Worm (Caenorhabditis elegans) whole organism, L4 larva: ENCODE results near the gene srm-4.

Source experiments
- D1046.2 ChIP-seq: fragments of 200-800 bp; sonication (Bioruptor generic); IDR thresholded peaks from 2 replicates; pipeline ENCODE4 v1.3.6; 2022; ENCODE audit warnings: missing genetic modification characterization, missing compliant biosample characterization
- F49E8.2 ChIP-seq: sonication (generic microtip); optimal IDR thresholded peaks from 2 replicates; lab custom pipeline; 2016; ENCODE audit warnings: missing compliant biosample characterization, mild to moderate bottlenecking, missing genetic modification characterization, borderline replicate concordance
- T20F7.1 ChIP-seq: fragments of 200-800 bp; sonication (Bioruptor generic); optimal IDR thresholded peaks from 2 replicates; lab custom pipeline; 2018; ENCODE audit warnings: mild to moderate bottlenecking, missing genetic modification characterization, missing compliant biosample characterization
- T26A8.4 ChIP-seq: fragments of 200-800 bp; sonication (Bioruptor generic); IDR thresholded peaks from 2 replicates; pipeline ENCODE4 v1.3.6; 2022; ENCODE audit warnings: missing genetic modification characterization, missing compliant biosample characterization
- Y48G9A.11 ChIP-seq: fragments of 200-800 bp; sonication (Bioruptor generic); IDR thresholded peaks from 2 replicates; pipeline ENCODE4 v1.3.6; 2022; ENCODE audit warnings: missing genetic modification reagents, missing genetic modification characterization, missing compliant biosample characterization
- Y75B8A.6 ChIP-seq: fragments of 200-800 bp; sonication (Bioruptor generic); IDR thresholded peaks from 2 replicates; pipeline ENCODE4 v1.3.6; 2022; ENCODE audit warnings: missing genetic modification reagents, missing genetic modification characterization, missing compliant biosample characterization
- aha-1 ChIP-seq: fragments of 150-350 bp; peaks from one replicate; lab custom pipeline; 2014; ENCODE audit warnings: missing biosample characterization, missing genetic modification characterization
- ceh-28 ChIP-seq: fragments of 150-350 bp; optimal IDR thresholded peaks from 2 replicates; lab custom pipeline; 2014; ENCODE audit warnings: missing biosample characterization, missing genetic modification reagents, missing genetic modification characterization
- ceh-62 ChIP-seq: sonication (generic microtip); optimal IDR thresholded peaks from 2 replicates; lab custom pipeline; 2017; ENCODE audit warnings: missing biosample characterization, missing genetic modification characterization
- ces-1 ChIP-seq: fragments of 150-350 bp; sonication (generic microtip); optimal IDR thresholded peaks from 4 replicates; lab custom pipeline; 2014; ENCODE audit warnings: missing biosample characterization, missing genetic modification reagents, missing genetic modification characterization
- cey-2 ChIP-seq: sonication (generic microtip); optimal IDR thresholded peaks from 3 replicates; lab custom pipeline; 2017; ENCODE audit warnings: missing genetic modification characterization, mild to moderate bottlenecking, missing compliant biosample characterization, antibody characterized with exemption, borderline replicate concordance; ENCODE audit not compliant: insufficient read depth
- ctbp-1 ChIP-seq: fragments of 200-800 bp; sonication (Bioruptor generic); IDR thresholded peaks from 2 replicates; pipeline ENCODE4 v1.3.6; 2022; ENCODE audit warnings: missing genetic modification reagents, missing genetic modification characterization, missing compliant biosample characterization
- daf-12 ChIP-seq: fragments of 150-350 bp; optimal IDR thresholded peaks from 2 replicates; lab custom pipeline; 2014; ENCODE audit warnings: missing biosample characterization, missing genetic modification reagents, missing genetic modification characterization
- dmd-8 ChIP-seq: fragments of 200-800 bp; sonication (Bioruptor generic); IDR thresholded peaks from 2 replicates; pipeline ENCODE4 v1.3.6; 2022; ENCODE audit warnings: missing genetic modification characterization, missing compliant biosample characterization
- dmd-9 ChIP-seq: fragments of 200-800 bp; sonication (Bioruptor generic); IDR thresholded peaks from 2 replicates; pipeline ENCODE4 v1.3.6; 2022; ENCODE audit warnings: missing genetic modification reagents, missing genetic modification characterization, missing compliant biosample characterization
- duxl-1 ChIP-seq: sonication (generic microtip); optimal IDR thresholded peaks from 2 replicates; lab custom pipeline; 2016; ENCODE audit warnings: mild to moderate bottlenecking, missing genetic modification characterization, moderate library complexity, missing compliant biosample characterization; ENCODE audit not compliant: poor library complexity
- dve-1 ChIP-seq: sonication (generic microtip); optimal IDR thresholded peaks from 2 replicates; lab custom pipeline; 2017; ENCODE audit warnings: antibody characterized with exemption, mild to moderate bottlenecking, missing genetic modification characterization, missing compliant biosample characterization; ENCODE audit not compliant: insufficient read depth
- egl-27 ChIP-seq: sonication (generic microtip); optimal IDR thresholded peaks from 3 replicates; lab custom pipeline; 2017; ENCODE audit warnings: missing biosample characterization, missing genetic modification reagents, missing genetic modification characterization
- gei-8 ChIP-seq: fragments of 200-800 bp; sonication (Bioruptor generic); optimal IDR thresholded peaks from 2 replicates; lab custom pipeline; 2018; ENCODE audit warnings: mild to moderate bottlenecking, missing genetic modification characterization, missing compliant biosample characterization
- hif-1 ChIP-seq, 2 experiments: sonication (generic microtip); optimal IDR thresholded peaks; 2 replicates each; lab custom pipeline; 2016 to 2017; ENCODE audit warnings: missing compliant biosample characterization in 2 of 2, missing genetic modification characterization in 2 of 2, missing genetic modification reagents in 2 of 2, missing genotype in 2 of 2, mild to moderate bottlenecking in 1 of 2
- jun-1 ChIP-seq: fragments of 150-350 bp; optimal IDR thresholded peaks from 2 replicates; lab custom pipeline; 2014; ENCODE audit warnings: missing biosample characterization, missing genetic modification reagents, missing genetic modification characterization
- lin-15B ChIP-seq: fragments of 150-350 bp; sonication (generic microtip); optimal IDR thresholded peaks from 3 replicates; lab custom pipeline; 2014; ENCODE audit warnings: missing biosample characterization, missing genetic modification characterization
- lin-38 ChIP-seq: fragments of 200-800 bp; sonication (Bioruptor generic); IDR thresholded peaks from 2 replicates; pipeline ENCODE4 v1.3.6; 2022; ENCODE audit warnings: missing genetic modification reagents, missing genetic modification characterization, missing compliant biosample characterization
- lir-3 ChIP-seq: sonication (generic microtip); optimal IDR thresholded peaks from 2 replicates; lab custom pipeline; 2016; ENCODE audit warnings: mild to moderate bottlenecking, missing genetic modification characterization, missing compliant biosample characterization
- lsy-2 ChIP-seq, 2 experiments: fragments of 150-350 bp in 1 of 2; sonication (generic microtip) in 1 of 2; optimal IDR thresholded peaks; 2 replicates each; lab custom pipeline; 2014 to 2017; ENCODE audit warnings: missing biosample characterization in 2 of 2, missing genetic modification characterization in 2 of 2
- mdl-1 ChIP-seq, 2 experiments: fragments of 150-350 bp in 1 of 2; sonication (generic microtip) in 1 of 2; optimal IDR thresholded peaks; 2 replicates each; lab custom pipeline; 2014 to 2017; ENCODE audit warnings: missing biosample characterization in 2 of 2, missing genetic modification characterization in 2 of 2
- mdt-29 ChIP-seq: fragments of 200-800 bp; sonication (Bioruptor generic); IDR thresholded peaks from 2 replicates; pipeline ENCODE4 v1.3.6; 2022; ENCODE audit warnings: missing genetic modification reagents, missing genetic modification characterization, missing compliant biosample characterization
- mep-1 ChIP-seq: fragments of 150-350 bp; sonication (generic microtip); optimal IDR thresholded peaks from 3 replicates; lab custom pipeline; 2014; ENCODE audit warnings: missing biosample characterization, missing genetic modification characterization
- mxl-2 ChIP-seq: fragments of 200-800 bp; sonication (Bioruptor generic); conservative IDR thresholded peaks from 2 replicates; pipeline ENCODE4 v1.3.6; 2022; ENCODE audit warnings: missing genetic modification reagents, missing genetic modification characterization, missing compliant biosample characterization
- mxl-3 ChIP-seq: fragments of 200-800 bp; sonication (Bioruptor generic); optimal IDR thresholded peaks from 2 replicates; lab custom pipeline; 2018; ENCODE audit warnings: mild to moderate bottlenecking, missing genetic modification characterization, missing compliant biosample characterization
- nhr-102 ChIP-seq: sonication (generic microtip); optimal IDR thresholded peaks from 2 replicates; lab custom pipeline; 2016; ENCODE audit warnings: mild to moderate bottlenecking, missing genetic modification characterization, moderate library complexity, missing compliant biosample characterization
- nhr-11 ChIP-seq: fragments of 150-350 bp; optimal IDR thresholded peaks from 2 replicates; lab custom pipeline; 2014; ENCODE audit warnings: missing biosample characterization, missing genetic modification characterization
- nhr-77 ChIP-seq: fragments of 150-350 bp; optimal IDR thresholded peaks from 2 replicates; lab custom pipeline; 2014; ENCODE audit warnings: missing biosample characterization, missing genetic modification characterization
- pha-4 ChIP-seq, 2 experiments: fragments of 150-350 bp in 1 of 2; fragments of 200-800 bp in 1 of 2; sonication (Bioruptor generic) in 1 of 2; IDR thresholded peaks in 1 of 2; optimal IDR thresholded peaks in 1 of 2; 2 replicates each; pipeline versions ENCODE4 v1.3.6 to Lab custom; 2014 to 2022; ENCODE audit warnings: missing genetic modification characterization in 2 of 2, missing genetic modification reagents in 2 of 2, missing biosample characterization in 1 of 2, missing compliant biosample characterization in 1 of 2
- pqm-1 ChIP-seq: sonication (generic microtip); optimal IDR thresholded peaks from 2 replicates; lab custom pipeline; 2017; ENCODE audit warnings: missing biosample characterization, missing genetic modification characterization
- sdz-12 ChIP-seq: fragments of 200-800 bp; sonication (Bioruptor generic); optimal IDR thresholded peaks from 2 replicates; lab custom pipeline; 2018; ENCODE audit warnings: mild to moderate bottlenecking, missing genetic modification characterization, missing compliant biosample characterization
- set-16 ChIP-seq: fragments of 200-800 bp; sonication (Bioruptor generic); IDR thresholded peaks from 2 replicates; pipeline ENCODE4 v1.3.6; 2022; ENCODE audit warnings: missing genetic modification reagents, missing genetic modification characterization, missing compliant biosample characterization
- skn-1 ChIP-seq: fragments of 150-350 bp; optimal IDR thresholded peaks from 2 replicates; lab custom pipeline; 2014; ENCODE audit warnings: missing biosample characterization, missing genetic modification characterization
- snpc-1.2 ChIP-seq: fragments of 200-800 bp; sonication (Bioruptor generic); IDR thresholded peaks from 2 replicates; pipeline ENCODE4 v1.3.6; 2022; ENCODE audit warnings: missing genetic modification reagents, missing genetic modification characterization, missing compliant biosample characterization
- spr-3 ChIP-seq: fragments of 200-800 bp; sonication (Bioruptor generic); optimal IDR thresholded peaks from 2 replicates; lab custom pipeline; 2018; ENCODE audit warnings: mild to moderate bottlenecking, missing genetic modification characterization, missing compliant biosample characterization
- unc-62 ChIP-seq, 3 experiments: fragments of 150-350 bp in 1 of 3; sonication (generic microtip); optimal IDR thresholded peaks in 2 of 3; peaks in 1 of 3; 1 replicate in 1 of 3; 2 replicates in 2 of 3; lab custom pipeline; 2014 to 2017; ENCODE audit warnings: missing biosample characterization in 3 of 3, missing genetic modification characterization in 3 of 3, missing genetic modification reagents in 3 of 3, missing genotype in 1 of 3
- ztf-11 ChIP-seq: fragments of 150-350 bp; optimal IDR thresholded peaks from 2 replicates; lab custom pipeline; 2014; ENCODE audit warnings: missing biosample characterization, missing genetic modification characterization

srm-4 gene

DNA sequence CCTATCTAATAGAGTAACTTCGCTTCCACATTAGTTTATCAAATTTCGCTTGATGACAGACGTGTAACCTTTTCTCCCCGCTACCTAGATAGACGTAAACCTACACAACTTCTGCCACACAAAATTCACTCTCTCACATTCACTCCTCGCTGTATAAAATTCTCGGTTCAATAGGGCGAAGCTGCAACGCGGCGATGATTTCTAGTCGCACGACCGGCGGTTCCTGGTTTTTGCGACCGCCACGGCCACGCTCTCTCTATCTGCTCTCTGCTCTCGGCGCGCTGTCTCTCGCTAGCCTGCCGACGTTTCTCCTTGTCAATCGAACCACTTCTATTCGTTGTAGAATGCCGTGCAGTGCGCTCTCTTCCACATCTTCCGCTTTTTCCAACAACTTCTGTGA, 17.7 kb downstream of the srm-4 start (continued):
- peak; percentile 11; the same call in 1 of the 2 replicates for TF ChIP-seq pha-4 (GFP tag; IDR thresholded peaks at IDR 0.05; lab: Robert Waterston, UW)
- TF ChIP-seq pha-4 (tag; optimal IDR thresholded peaks at IDR 0.05; lab: Kevin White, UChicago), result no peak
- TF ChIP-seq pqm-1 (tag; lab: Kevin White, UChicago), result peak; percentile 81
- TF ChIP-seq F49E8.2, result no peak
- TF ChIP-seq mdl-1 (tag; optimal IDR thresholded peaks at IDR 0.05; lab: Kevin White, UChicago), result peak; percentile 23 to 70
- TF ChIP-seq nhr-102 (tag; lab: Kevin White, UChicago), result peak; percentile 11
- TF ChIP-seq mdt-29, result peak; percentile 59; the same call in 1 of the 2 replicates

DNA sequence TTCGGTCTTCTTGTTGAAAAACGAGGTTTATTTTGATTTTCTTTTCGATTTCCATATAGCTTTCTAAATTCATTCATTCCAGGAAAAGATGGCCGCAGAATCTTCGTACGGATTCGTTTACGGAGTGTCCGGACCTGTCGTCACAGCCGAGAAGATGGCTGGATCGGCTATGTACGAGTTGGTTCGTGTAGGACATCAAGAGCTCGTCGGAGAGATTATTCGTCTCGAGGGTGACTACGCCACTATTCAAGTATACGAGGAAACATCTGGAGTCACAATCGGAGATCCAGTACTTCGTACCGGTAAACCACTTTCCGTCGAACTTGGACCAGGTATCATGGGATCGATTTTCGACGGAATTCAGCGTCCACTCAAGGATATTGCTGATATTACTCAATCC, 18.4 kb downstream of the srm-4 start, which contains the start of gene vha-13:
vha-13 (plus strand) TSS at position 81 of the 400 bp plus-strand sequence.
- peak in 1 of 2 experiments; percentile 72 for TF ChIP-seq unc-62 (GFP tag; optimal IDR thresholded peaks at IDR 0.05 in 1 of 2; lab: Kevin White, UChicago)
- no peak for TF ChIP-seq unc-62 (tag; optimal IDR thresholded peaks at IDR 0.05; lab: Kevin White, UChicago)
- TF ChIP-seq ceh-62 (tag; lab: Kevin White, UChicago), result no peak

DNA sequence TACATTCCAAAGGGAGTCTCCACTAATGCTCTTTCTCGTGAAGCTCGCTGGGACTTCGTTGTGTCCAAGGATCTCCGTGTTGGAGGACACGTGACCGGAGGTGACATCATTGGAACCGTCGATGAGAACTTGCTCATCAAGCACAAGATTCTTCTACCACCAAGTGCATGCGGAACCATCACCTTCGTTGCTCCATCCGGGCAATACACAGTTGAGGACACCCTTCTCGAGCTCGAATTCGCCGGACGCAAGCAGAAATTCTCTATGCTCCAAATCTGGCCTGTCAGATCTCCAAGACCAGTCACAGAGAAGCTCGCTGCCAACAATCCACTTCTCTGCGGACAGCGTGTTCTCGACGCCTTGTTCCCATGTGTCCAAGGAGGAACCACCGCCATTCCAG, 18.8 kb downstream of the srm-4 start:
- TF ChIP-seq aha-1 (tag; lab: Kevin White, UChicago), result peak; percentile 81
- no peak for TF ChIP-seq T20F7.1 (GFP tag; lab: Kevin White, UChicago)
- peak; percentile 56 for TF ChIP-seq set-16
- TF ChIP-seq jun-1 (tag; lab: Kevin White, UChicago), result no peak
- TF ChIP-seq egl-27, result no peak
- TF ChIP-seq mxl-3 (GFP tag; lab: Kevin White, UChicago), result peak; percentile 5

DNA sequence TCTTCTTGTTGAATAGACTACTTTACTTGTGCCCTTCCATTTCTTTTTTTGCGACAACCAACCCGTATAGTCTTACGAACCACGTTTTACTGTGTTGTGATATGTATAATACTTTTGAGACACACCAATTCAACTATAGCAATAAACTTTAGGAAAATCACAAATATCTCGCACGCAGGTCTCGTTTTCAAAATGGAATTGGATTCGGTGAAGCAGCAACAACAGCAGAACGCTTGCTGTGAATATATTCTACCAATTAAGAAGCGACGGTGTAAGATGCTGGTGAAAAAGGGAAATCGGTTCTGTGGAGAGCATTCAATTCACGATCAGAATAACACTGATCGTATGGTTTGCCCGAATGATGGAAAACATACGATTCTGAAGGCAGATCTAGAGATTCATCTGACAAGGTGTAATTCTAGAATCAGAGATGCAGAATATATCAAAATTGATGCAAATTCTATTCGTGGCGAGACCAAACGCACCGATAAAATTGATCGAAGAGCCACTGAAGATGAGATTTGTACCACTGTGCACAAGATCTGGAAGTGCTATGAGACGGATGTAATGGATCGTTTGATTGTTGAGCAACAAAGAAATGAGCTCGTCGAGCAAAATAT, 21.2 kb downstream of the srm-4 start, which contains the start of gene Y49A3A.3:
Y49A3A.3 (plus strand) TSS at position 153 of the 620 bp plus-strand sequence.
- TF ChIP-seq ztf-11 (tag; lab: Kevin White, UChicago) (no peak), ceh-62 (tag; lab: Kevin White, UChicago) (no peak), daf-12 (tag; lab: Kevin White, UChicago) (no peak), duxl-1 (tag; lab: Kevin White, UChicago) (peak; percentile 37), mep-1 (tag; lab: Kevin White, UChicago) (peak; percentile 70), snpc-1.2 (GFP tag; lab: Robert Waterston, UW) (peak; percentile 68; the same call in 1 of the 2 replicates), Y75B8A.6 (GFP tag; lab: Robert Waterston, UW) (no peak), mxl-2 (0 out of 2 replicates have a peak, but pooled peaks have one; percentile 7), F49E8.2 (no peak), nhr-102 (tag; lab: Kevin White, UChicago) (peak; percentile 91), cey-2 (no peak), nhr-11 (tag; lab: Kevin White, UChicago) (no peak), dmd-8 (GFP tag; lab: Robert Waterston, UW) (no peak), ctbp-1 (GFP tag; lab: Robert Waterston, UW) (peak; percentile 40; the same call in 1 of the 2 replicates), sdz-12 (peak; percentile 85), Y48G9A.11 (GFP tag; lab: Robert Waterston, UW) (no peak), hif-1 (tag; optimal IDR thresholded peaks at IDR 0.05; lab: Kevin White, UChicago) (no peak), T26A8.4 (GFP tag; lab: Robert Waterston, UW) (peak; percentile 86), dve-1 (tag; lab: Kevin White, UChicago) (peak; percentile 60), ces-1 (GFP tag; lab: Kevin White, UChicago) (no peak), nhr-77 (tag; lab: Kevin White, UChicago) (no peak), D1046.2 (GFP tag; lab: Robert Waterston, UW) (0 out of 2 replicates have a peak, but pooled peaks have one; percentile 7), skn-1 (tag; lab: Kevin White, UChicago) (no peak), dmd-9 (GFP tag; lab: Robert Waterston, UW) (no peak), gei-8 (GFP tag; lab: Kevin White, UChicago) (no peak), T20F7.1 (GFP tag; lab: Kevin White, UChicago) (peak; percentile 60), lin-38 (GFP tag; lab: Robert Waterston, UW) (peak; percentile 66), ceh-28 (tag; lab: Kevin White, UChicago) (no peak), lir-3 (tag; lab: Kevin White, UChicago) (no peak), lin-15B (tag; lab: Kevin White, UChicago) (no peak), spr-3 (GFP tag; lab: Kevin White, UChicago) (peak; percentile 67), lsy-2 (tag; optimal IDR thresholded peaks at IDR 0.05; lab: Kevin White, UChicago) (peak in 1 of 2 experiments; percentile 65)
